Worm (Caenorhabditis elegans) whole organism, late embryonic: ENCODE measurements around the gene T01B7.9.

Experiments
- ceh-6 ChIP-seq: fragments of 200-800 bp; sonication (Bioruptor generic); optimal IDR thresholded peaks from 2 replicates; lab custom pipeline; 2018; ENCODE audit warnings: mild to moderate bottlenecking, missing genetic modification characterization, missing compliant biosample characterization
- dmd-4 ChIP-seq: sonication (generic microtip); optimal IDR thresholded peaks from 2 replicates; lab custom pipeline; 2016; ENCODE audit warnings: borderline replicate concordance, missing genetic modification characterization, missing compliant biosample characterization
- ets-4 ChIP-seq: sonication (generic microtip); optimal IDR thresholded peaks from 2 replicates; lab custom pipeline; 2016; ENCODE audit warnings: missing genetic modification characterization, missing compliant biosample characterization
- fkh-10 ChIP-seq: fragments of 150-350 bp; optimal IDR thresholded peaks from 2 replicates; lab custom pipeline; 2014; ENCODE audit warnings: missing biosample characterization, missing genetic modification reagents, missing genetic modification characterization
- madf-2 ChIP-seq: sonication (generic microtip); optimal IDR thresholded peaks from 2 replicates; lab custom pipeline; 2017; ENCODE audit warnings: missing genetic modification characterization, missing compliant biosample characterization
- mec-3 ChIP-seq: sonication (generic microtip); optimal IDR thresholded peaks from 2 replicates; lab custom pipeline; 2016; ENCODE audit warnings: borderline replicate concordance, missing genetic modification characterization, missing compliant biosample characterization
- odd-2 ChIP-seq: sonication (generic microtip); optimal IDR thresholded peaks from 2 replicates; lab custom pipeline; 2017; ENCODE audit warnings: antibody characterized with exemption, mild to moderate bottlenecking, missing genetic modification characterization, missing compliant biosample characterization
- pha-4 ChIP-seq: fragments of 150-350 bp; optimal IDR thresholded peaks from 2 replicates; lab custom pipeline; 2018; ENCODE audit warnings: missing biosample characterization, missing genetic modification reagents, missing genetic modification characterization
- rnt-1 ChIP-seq: sonication (generic microtip); optimal IDR thresholded peaks from 2 replicates; lab custom pipeline; 2016; ENCODE audit warnings: missing genetic modification characterization, missing compliant biosample characterization
- sox-2 ChIP-seq: fragments of 200-800 bp; sonication (Bioruptor generic); IDR thresholded peaks from 2 replicates; pipeline ENCODE4 v1.3.6; 2022; ENCODE audit warnings: missing genetic modification reagents, missing genetic modification characterization, missing compliant biosample characterization

ce11 chrII:8721955-8722524, 4.6 kb downstream of the T01B7.9 start, which contains the start of gene trcs-2:
- TF ChIP-seq rnt-1 (no peak), madf-2 (no peak), dmd-4 (tag; lab: Kevin White, UChicago) (no peak), fkh-10 (GFP tag; lab: Kevin White, UChicago) (no peak), odd-2 (tag; lab: Kevin White, UChicago) (no peak), ceh-6 (no peak), ets-4 (tag; lab: Kevin White, UChicago) (no peak), pha-4 (tag; lab: Kevin White, UChicago) (no peak), sox-2 (GFP tag; lab: Robert Waterston, UW) (no peak), mec-3 (tag; lab: Kevin White, UChicago) (no peak)
